Fruit fly (Drosophila melanogaster): ENCODE measurements around the gene Ube4A.
A peak's percentile ranks its signal among the peaks of the same experiment; 100 is the strongest.

Gene Ube4A

dm6 chr2L:6673211-6674012 is 15.1 kb downstream of the Ube4A start, which contains the start of gene Spn27A (continued):
- TF ChIP-seq chinmo (GFP tag; IDR thresholded peaks at IDR 0.05; ENCODE audit: partially characterized antibody) (peak; percentile 80; the same call in 3 of the 4 replicates), CG15514 (GFP tag; optimal IDR thresholded peaks at IDR 0.05) (peak; percentile 56), crp (GFP tag; optimal IDR thresholded peaks at IDR 0.05) (peak; percentile 88 to 97), twi (tag; optimal IDR thresholded peaks at IDR 0.05) (peak; percentile 42), kay (GFP tag; optimal IDR thresholded peaks at IDR 0.05) (peak; percentile 53), ftz-f1 (GFP tag; optimal IDR thresholded peaks at IDR 0.05) (no peak), vfl (GFP tag; optimal IDR thresholded peaks at IDR 0.05) (peak; percentile 6), repo (GFP tag; optimal IDR thresholded peaks at IDR 0.05) (peak; percentile 1), CG9727 (GFP tag; optimal IDR thresholded peaks at IDR 0.05) (peak; percentile 46), vnd (GFP tag; IDR thresholded peaks at IDR 0.05; ENCODE audit: partially characterized antibody) (no peak), Xbp1 (GFP tag; optimal IDR thresholded peaks at IDR 0.05) (peak; percentile 64), CrebB (tag; optimal IDR thresholded peaks at IDR 0.05) (peak; percentile 28), CG32772 (GFP tag; IDR thresholded peaks at IDR 0.05) (peak; percentile 39; the same call in 1 of the 2 replicates), tgo (GFP tag; IDR thresholded peaks at IDR 0.05) (peak; percentile 32; the same call in 1 of the 3 replicates), CG1647 (GFP tag; optimal IDR thresholded peaks at IDR 0.05) (no peak), Adf1 (GFP tag; IDR thresholded peaks at IDR 0.05) (peak; percentile 93), ap (GFP tag; IDR thresholded peaks at IDR 0.05) (peak; percentile 50; the same call in 1 of the 2 replicates), CG9437 (GFP tag; optimal IDR thresholded peaks at IDR 0.05) (peak; percentile 56), CG10979 (tag; optimal IDR thresholded peaks at IDR 0.05) (peak; percentile 69), CG4282 (GFP tag; optimal IDR thresholded peaks at IDR 0.05) (no peak), CG2712 (tag; optimal IDR thresholded peaks at IDR 0.05) (peak; percentile 74), Hsf (GFP tag; optimal IDR thresholded peaks at IDR 0.05) (peak; percentile 68), nmo (GFP tag; optimal IDR thresholded peaks at IDR 0.05) (peak; percentile 77), CG33557 (GFP tag; optimal IDR thresholded peaks at IDR 0.05) (peak; percentile 29), Dbx (GFP tag; IDR thresholded peaks at IDR 0.05) (0 out of 3 replicates have a peak, but pooled peaks have one; percentile 33), Sox100B (GFP tag; optimal IDR thresholded peaks at IDR 0.05) (peak; percentile 59), Gug (GFP tag; IDR thresholded peaks at IDR 0.05) (0 out of 4 replicates have a peak, but pooled peaks have one; percentile 9), CG13296 (GFP tag; optimal IDR thresholded peaks at IDR 0.05) (peak; percentile 21), Awh (GFP tag; IDR thresholded peaks at IDR 0.05) (peak; percentile 41; the same call in 1 of the 2 replicates), CG2116 (GFP tag; optimal IDR thresholded peaks at IDR 0.05) (peak; percentile 31), Hey (tag; optimal IDR thresholded peaks at IDR 0.05) (no peak), CG17359 (tag; optimal IDR thresholded peaks at IDR 0.05) (peak; percentile 70), tll (GFP tag; optimal IDR thresholded peaks at IDR 0.05) (no peak), croc (GFP tag; conservative IDR thresholded peaks at IDR 0.05) (no peak), CG6689 (GFP tag; IDR thresholded peaks at IDR 0.05) (0 out of 2 replicates have a peak, but pooled peaks have one; percentile 10), CG9932 (GFP tag; IDR thresholded peaks at IDR 0.05) (peak; percentile 42; the same call in 1 of the 2 replicates), CG13624 (GFP tag; optimal IDR thresholded peaks at IDR 0.05) (peak; percentile 65), unpg (GFP tag; optimal IDR thresholded peaks at IDR 0.05) (peak; percentile 61), pum (GFP tag; optimal IDR thresholded peaks at IDR 0.05) (peak; percentile 41), CG18476 (GFP tag; optimal IDR thresholded peaks at IDR 0.05) (peak; percentile 9), Pdp1 (GFP tag; optimal IDR thresholded peaks at IDR 0.05) (peak; percentile 59 to 99), CG7786 (GFP tag; optimal IDR thresholded peaks at IDR 0.05) (peak; percentile 55), Fer3 (tag; optimal IDR thresholded peaks at IDR 0.05) (peak; percentile 38), nerfin-1 (tag; optimal IDR thresholded peaks at IDR 0.05) (peak; percentile 76), Dek (tag; optimal IDR thresholded peaks at IDR 0.05) (peak; percentile 43), org-1 (GFP tag; optimal IDR thresholded peaks at IDR 0.05) (peak; percentile 23), so (GFP tag; IDR thresholded peaks at IDR 0.05) (0 out of 3 replicates have a peak, but pooled peaks have one; percentile 31)
